Worm (Caenorhabditis elegans) whole organism, early embryonic: ENCODE measurements around the gene W04G3.10.

Source experiments
- B0310.2 ChIP-seq: sonication (generic microtip); optimal IDR thresholded peaks from 2 replicates; lab custom pipeline; 2016; ENCODE audit warnings: mild to moderate bottlenecking, missing genetic modification characterization, missing compliant biosample characterization
- F13C5.2 ChIP-seq: sonication (generic microtip); optimal IDR thresholded peaks from 2 replicates; lab custom pipeline; 2017; ENCODE audit warnings: mild to moderate bottlenecking, missing genetic modification characterization, inconsistent platforms, missing compliant biosample characterization
- aly-1 ChIP-seq: sonication (generic microtip); optimal IDR thresholded peaks from 2 replicates; lab custom pipeline; 2016; ENCODE audit warnings: missing genetic modification characterization, missing compliant biosample characterization
- ama-1 ChIP-seq: fragments of 150-350 bp; optimal IDR thresholded peaks from 2 replicates; lab custom pipeline; 2014
- ceh-13 ChIP-seq: fragments of 200-800 bp; sonication (Bioruptor generic); optimal IDR thresholded peaks from 2 replicates; lab custom pipeline; 2018; ENCODE audit warnings: mild to moderate bottlenecking, missing genetic modification characterization, missing compliant biosample characterization
- ets-7 ChIP-seq: sonication (generic microtip); optimal IDR thresholded peaks from 2 replicates; lab custom pipeline; 2016; ENCODE audit warnings: missing genotype, missing genetic modification characterization, missing compliant biosample characterization
- flt-1 ChIP-seq: fragments of 200-800 bp; sonication (Bioruptor generic); IDR thresholded peaks from 2 replicates; pipeline ENCODE4 v1.3.6; 2022; ENCODE audit warnings: missing genetic modification characterization, missing compliant biosample characterization
- hmbx-1 ChIP-seq: sonication (generic microtip); optimal IDR thresholded peaks from 2 replicates; lab custom pipeline; 2016; ENCODE audit warnings: mild to moderate bottlenecking, missing genetic modification characterization, missing compliant biosample characterization
- hmg-4 ChIP-seq: fragments of 200-800 bp; sonication (Bioruptor generic); optimal IDR thresholded peaks from 2 replicates; lab custom pipeline; 2018; ENCODE audit warnings: mild to moderate bottlenecking, missing genetic modification characterization, missing compliant biosample characterization
- hnd-1 ChIP-seq: sonication (generic microtip); optimal IDR thresholded peaks from 2 replicates; lab custom pipeline; 2016; ENCODE audit warnings: missing genetic modification characterization, missing compliant biosample characterization
- sea-1 ChIP-seq: fragments of 200-800 bp; sonication (Bioruptor generic); conservative IDR thresholded peaks from 2 replicates; pipeline ENCODE4 v1.3.6; 2022; ENCODE audit warnings: missing genetic modification characterization, missing compliant biosample characterization
- tbx-11 ChIP-seq: fragments of 200-800 bp; sonication (Bioruptor generic); IDR thresholded peaks from 2 replicates; pipeline ENCODE4 v1.3.6; 2022; ENCODE audit warnings: missing genetic modification characterization, missing compliant biosample characterization
- tbx-37 ChIP-seq: fragments of 200-800 bp; sonication (Bioruptor generic); conservative IDR thresholded peaks from 2 replicates; pipeline ENCODE4 v1.3.6; 2022; ENCODE audit warnings: missing genetic modification reagents, missing genetic modification characterization, missing compliant biosample characterization
- tra-4 ChIP-seq: sonication (generic microtip); optimal IDR thresholded peaks from 2 replicates; lab custom pipeline; 2017; ENCODE audit warnings: missing genetic modification characterization, missing compliant biosample characterization

ce11 chrX:11078150-11078549 is at the start of gene W04G3.10:
- TF ChIP-seq ama-1 (lab: Kevin White, UChicago) (no peak), ets-7 (tag; lab: Kevin White, UChicago) (no peak), tbx-11 (GFP tag; lab: Robert Waterston, UW) (no peak), hmg-4 (GFP tag; lab: Kevin White, UChicago) (no peak), flt-1 (GFP tag; lab: Robert Waterston, UW) (no peak), tbx-37 (GFP tag; lab: Robert Waterston, UW) (no peak), B0310.2 (no peak), tra-4 (no peak), ceh-13 (GFP tag; lab: Kevin White, UChicago) (no peak), sea-1 (GFP tag; lab: Robert Waterston, UW) (no peak), hnd-1 (no peak), aly-1 (tag; lab: Kevin White, UChicago) (no peak), F13C5.2 (tag; lab: Kevin White, UChicago) (no peak), hmbx-1 (tag; lab: Kevin White, UChicago) (no peak)
